Fruit fly (Drosophila melanogaster): Measurements from ENCODE around the gene CG11309.

DNA sequence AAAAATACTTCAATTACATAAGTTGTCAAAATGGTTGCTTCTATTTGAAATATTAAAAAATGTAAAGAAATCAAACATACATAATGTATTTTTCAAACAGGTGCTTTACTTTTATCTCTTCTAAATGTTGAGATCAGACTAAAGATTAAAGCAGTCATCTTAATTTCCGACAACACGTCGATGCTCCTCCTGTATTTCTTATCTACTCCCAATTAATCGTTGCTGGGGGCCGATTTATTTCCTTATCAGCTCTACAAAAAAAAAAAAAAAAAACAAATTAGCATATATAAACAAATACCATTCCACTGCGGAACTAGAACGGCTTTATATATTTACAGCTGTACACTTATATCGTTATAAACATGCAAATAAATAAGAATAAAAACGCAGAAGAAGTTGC is 22.8 kb downstream of the CG11309 start:
- TF ChIP-seq usp (GFP tag; optimal IDR thresholded peaks at IDR 0.05) (no peak), CG8478 (optimal IDR thresholded peaks at IDR 0.05) (no peak)

Data from whole organism.